Fruit fly (Drosophila melanogaster): ENCODE measurements around the gene nocte.

nocte gene

DNA sequence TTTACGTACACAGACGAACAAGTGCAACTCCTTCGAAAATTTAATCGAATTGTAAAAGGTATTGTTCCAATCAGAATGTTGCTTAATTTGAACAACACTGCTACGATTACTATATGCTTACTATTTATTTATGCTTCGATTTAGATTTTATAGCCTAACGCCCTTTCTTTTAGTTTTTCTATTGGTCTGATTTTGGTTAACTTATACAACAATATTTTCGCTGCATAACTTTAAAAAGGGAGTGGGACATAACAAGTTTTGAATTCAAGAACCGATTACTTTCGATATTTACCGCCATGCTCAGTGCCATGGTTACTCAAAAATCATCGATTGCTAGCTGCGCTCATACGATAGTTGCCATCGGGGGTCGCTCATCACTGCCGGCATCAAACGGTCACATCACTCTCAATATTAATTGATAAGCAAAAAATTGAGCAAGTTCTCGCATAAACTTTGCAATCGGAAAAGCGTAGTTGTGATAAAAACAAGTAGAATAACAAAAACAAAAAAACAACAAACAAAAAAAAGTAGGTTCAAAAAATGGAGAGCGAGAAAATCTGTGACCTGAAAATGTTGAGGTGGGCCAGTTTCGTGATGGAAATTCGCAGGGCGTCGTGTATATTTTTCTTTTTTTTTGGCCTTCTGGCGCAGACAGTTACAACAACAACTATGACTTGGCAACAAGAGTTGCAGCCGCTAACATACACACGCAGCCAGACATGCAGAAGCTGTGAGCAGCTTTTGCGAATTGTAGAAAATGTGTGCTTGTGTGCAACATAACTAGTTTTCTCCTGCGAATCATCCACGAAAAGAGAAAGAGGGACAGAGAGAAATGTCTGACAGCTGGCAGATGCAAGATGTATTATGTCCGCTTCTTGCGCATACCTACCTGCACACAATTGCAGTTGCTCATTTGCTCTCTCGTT lies 4.2 kb upstream of the nocte start, which contains the start of the genes CG2887 and PPP4R2r (continued):
- peak; percentile 79; the same call in 2 of the 3 replicates for TF ChIP-seq knrl (GFP tag; IDR thresholded peaks at IDR 0.05; ENCODE audit: partially characterized antibody)
- TF ChIP-seq CG3838 (GFP tag; optimal IDR thresholded peaks at IDR 0.05) = no peak
- peak; percentile 61 for TF ChIP-seq stwl (tag; optimal IDR thresholded peaks at IDR 0.05)
- TF ChIP-seq Nf-YC (tag; optimal IDR thresholded peaks at IDR 0.05) = peak; percentile 18
- peak; percentile 58 for TF ChIP-seq Myb (GFP tag; optimal IDR thresholded peaks at IDR 0.05)
- TF ChIP-seq Nf-YB (GFP tag; optimal IDR thresholded peaks at IDR 0.05) = no peak
- TF ChIP-seq CG13624 (GFP tag; optimal IDR thresholded peaks at IDR 0.05) = peak; percentile 26
- TF ChIP-seq slou (GFP tag; optimal IDR thresholded peaks at IDR 0.05) = no peak
- TF ChIP-seq hbn (GFP tag; IDR thresholded peaks at IDR 0.05; ENCODE audit: partially characterized antibody) = peak; percentile 88
- TF ChIP-seq zen (tag; optimal IDR thresholded peaks at IDR 0.05) = peak; percentile 43
- no peak for TF ChIP-seq aop (GFP tag; IDR thresholded peaks at IDR 0.05)
- peak; percentile 7 for TF ChIP-seq CG12744 (GFP tag; optimal IDR thresholded peaks at IDR 0.05)
- TF ChIP-seq insv (GFP tag; optimal IDR thresholded peaks at IDR 0.05) = peak in 1 of 2 experiments; percentile 88
- peak; percentile 90 for TF ChIP-seq CG34224 (GFP tag; IDR thresholded peaks at IDR 0.05; ENCODE audit: partially characterized antibody)
- no peak for TF ChIP-seq schlank (tag; optimal IDR thresholded peaks at IDR 0.05)
- peak; percentile 95 for TF ChIP-seq Bgb (GFP tag; IDR thresholded peaks at IDR 0.05; ENCODE audit: partially characterized antibody)
- peak; percentile 46 for TF ChIP-seq cg (GFP tag; optimal IDR thresholded peaks at IDR 0.05)
- no peak for TF ChIP-seq CG6272 (GFP tag; IDR thresholded peaks at IDR 0.05)
- no peak for TF ChIP-seq CG30431 (GFP tag; optimal IDR thresholded peaks at IDR 0.05)
- peak; percentile 84 for TF ChIP-seq mld (GFP tag; IDR thresholded peaks at IDR 0.05; ENCODE audit: partially characterized antibody)
- peak; percentile 92 for TF ChIP-seq CG13287 (GFP tag; IDR thresholded peaks at IDR 0.05; ENCODE audit: partially characterized antibody)
- TF ChIP-seq bbx (GFP tag; IDR thresholded peaks at IDR 0.05; ENCODE audit: partially characterized antibody) = peak; percentile 94
- peak in 1 of 2 experiments; percentile 38 for TF ChIP-seq Pdp1 (GFP tag; optimal IDR thresholded peaks at IDR 0.05)
- peak; percentile 91 for TF ChIP-seq Med (GFP tag)
- TF ChIP-seq Dp (GFP tag; optimal IDR thresholded peaks at IDR 0.05) = peak; percentile 96
- no peak for TF ChIP-seq CG3163 (GFP tag; optimal IDR thresholded peaks at IDR 0.05)
- TF ChIP-seq Dref (GFP tag; IDR thresholded peaks at IDR 0.05) = peak; percentile 99
- peak; percentile 1 for TF ChIP-seq PHDP (tag; optimal IDR thresholded peaks at IDR 0.05)
- TF ChIP-seq CG11247 (GFP tag; IDR thresholded peaks at IDR 0.05) = no peak
- TF ChIP-seq pho (GFP tag; optimal IDR thresholded peaks at IDR 0.05) = peak; percentile 19
- peak in 1 of 2 experiments; percentile 41 for TF ChIP-seq bsh (GFP tag; optimal IDR thresholded peaks at IDR 0.05)
- TF ChIP-seq CG42726 (GFP tag; IDR thresholded peaks at IDR 0.05; ENCODE audit: partially characterized antibody) = peak; percentile 95
- TF ChIP-seq slp2 (GFP tag; optimal IDR thresholded peaks at IDR 0.05) = no peak
- peak; percentile 51 for TF ChIP-seq vvl (GFP tag; IDR thresholded peaks at IDR 0.05)
- peak; percentile 79 for TF ChIP-seq Rfx (GFP tag; IDR thresholded peaks at IDR 0.05)
- TF ChIP-seq vnd (GFP tag; IDR thresholded peaks at IDR 0.05; ENCODE audit: partially characterized antibody) = peak; percentile 90
- TF ChIP-seq CkIIα-i1 (GFP tag; IDR thresholded peaks at IDR 0.05) = no peak
- peak; percentile 29 for TF ChIP-seq CG15601 (tag; optimal IDR thresholded peaks at IDR 0.05)
- no peak for TF ChIP-seq org-1 (GFP tag; optimal IDR thresholded peaks at IDR 0.05)
- TF ChIP-seq Doc3 (GFP tag; IDR thresholded peaks at IDR 0.05; ENCODE audit: partially characterized antibody) = peak; percentile 82
- no peak for TF ChIP-seq bowl (GFP tag; IDR thresholded peaks at IDR 0.05)
- no peak for TF ChIP-seq CG12071 (GFP tag; optimal IDR thresholded peaks at IDR 0.05)
- no peak for TF ChIP-seq hth (optimal IDR thresholded peaks at IDR 0.05)
- TF ChIP-seq CG11695 (GFP tag; IDR thresholded peaks at IDR 0.05) = no peak
- TF ChIP-seq CG34376 (GFP tag; optimal IDR thresholded peaks at IDR 0.05) = peak; percentile 27
- peak; percentile 30; the same call in 1 of the 3 replicates for TF ChIP-seq CG11560 (tag; IDR thresholded peaks at IDR 0.05)
- TF ChIP-seq CG6791 (GFP tag; IDR thresholded peaks at IDR 0.05; ENCODE audit: partially characterized antibody) = peak; percentile 94
